Worm (Caenorhabditis elegans) whole organism, L3 larva: Measurements from ENCODE around the gene srx-50.
A peak's percentile ranks its signal among the peaks of the same experiment; 100 is the strongest.

ENCODE experiments used
- R02D3.7 ChIP-seq: fragments of 150-350 bp; optimal IDR thresholded peaks from 2 replicates; lab custom pipeline; 2014; ENCODE audit warnings: missing biosample characterization, missing genetic modification characterization
- ZK546.5 ChIP-seq: sonication (generic microtip); optimal IDR thresholded peaks from 2 replicates; lab custom pipeline; 2017; ENCODE audit warnings: missing biosample characterization, missing genetic modification characterization
- aly-2 ChIP-seq: fragments of 150-350 bp; optimal IDR thresholded peaks from 2 replicates; lab custom pipeline; 2014; ENCODE audit warnings: missing biosample characterization, missing genetic modification characterization
- ama-1 ChIP-seq: fragments of 150-350 bp; optimal IDR thresholded peaks from 2 replicates; lab custom pipeline; 2018
- ceh-28 ChIP-seq: fragments of 150-350 bp; optimal IDR thresholded peaks from 2 replicates; lab custom pipeline; 2014; ENCODE audit warnings: missing biosample characterization, missing genetic modification reagents, missing genetic modification characterization
- ceh-82 ChIP-seq: fragments of 150-350 bp; optimal IDR thresholded peaks from 2 replicates; lab custom pipeline; 2014; ENCODE audit warnings: missing biosample characterization, missing genetic modification characterization
- ceh-9 ChIP-seq: sonication (generic microtip); optimal IDR thresholded peaks from 2 replicates; lab custom pipeline; 2018; ENCODE audit warnings: missing biosample characterization, missing genetic modification characterization
- daf-12 ChIP-seq: fragments of 150-350 bp; optimal IDR thresholded peaks from 2 replicates; lab custom pipeline; 2014; ENCODE audit warnings: missing biosample characterization, missing genetic modification reagents, missing genetic modification characterization
- egl-27 ChIP-seq: sonication (generic microtip); optimal IDR thresholded peaks from 4 replicates; lab custom pipeline; 2017; ENCODE audit warnings: missing biosample characterization, missing genetic modification reagents, missing genetic modification characterization
- egl-5 ChIP-seq: fragments of 150-350 bp; optimal IDR thresholded peaks from 2 replicates; lab custom pipeline; 2017; ENCODE audit warnings: missing biosample characterization, missing genetic modification reagents, missing genetic modification characterization, inconsistent platforms
- elt-1 ChIP-seq: fragments of 150-350 bp; optimal IDR thresholded peaks from 2 replicates; lab custom pipeline; 2014; ENCODE audit warnings: missing biosample characterization, missing genetic modification characterization
- elt-2 ChIP-seq: sonication (generic microtip); optimal IDR thresholded peaks from 2 replicates; lab custom pipeline; 2016; ENCODE audit warnings: missing genetic modification reagents, mild to moderate bottlenecking, missing genetic modification characterization, missing compliant biosample characterization
- elt-3 ChIP-seq, 3 experiments: fragments of 150-350 bp in 1 of 3; sonication (generic microtip) in 2 of 3; optimal IDR thresholded peaks; 2 replicates in 2 of 3; 4 replicates in 1 of 3; lab custom pipeline; 2014 to 2017; ENCODE audit warnings: missing biosample characterization in 3 of 3, missing genetic modification characterization in 3 of 3
- eor-1 ChIP-seq, 2 experiments: fragments of 150-350 bp; optimal IDR thresholded peaks; 2 replicates each; lab custom pipeline; 2014 to 2018; ENCODE audit warnings: missing biosample characterization in 2 of 2, missing genetic modification characterization in 2 of 2
- fkh-10 ChIP-seq: sonication (generic microtip); optimal IDR thresholded peaks from 2 replicates; lab custom pipeline; 2017; ENCODE audit warnings: missing biosample characterization, missing genetic modification reagents, missing genetic modification characterization
- fkh-2 ChIP-seq: fragments of 150-350 bp; optimal IDR thresholded peaks from 2 replicates; lab custom pipeline; 2014; ENCODE audit warnings: missing biosample characterization, missing genetic modification reagents, missing genetic modification characterization
- fos-1 ChIP-seq: fragments of 150-350 bp; optimal IDR thresholded peaks from 2 replicates; lab custom pipeline; 2014; ENCODE audit warnings: missing biosample characterization, missing genetic modification characterization
- hmg-11 ChIP-seq: sonication (generic microtip); optimal IDR thresholded peaks from 2 replicates; lab custom pipeline; 2016; ENCODE audit warnings: missing genetic modification characterization, missing compliant biosample characterization
- jun-1 ChIP-seq: fragments of 150-350 bp; optimal IDR thresholded peaks from 2 replicates; lab custom pipeline; 2014; ENCODE audit warnings: missing biosample characterization, missing genetic modification reagents, missing genetic modification characterization
- lin-15B ChIP-seq: fragments of 150-350 bp; optimal IDR thresholded peaks from 2 replicates; lab custom pipeline; 2014; ENCODE audit warnings: missing biosample characterization, missing genetic modification characterization
- lin-39 ChIP-seq: fragments of 150-350 bp; optimal IDR thresholded peaks from 2 replicates; lab custom pipeline; 2018; ENCODE audit warnings: missing biosample characterization, missing genetic modification reagents, missing genetic modification characterization
- lsy-12 ChIP-seq: sonication (generic microtip); optimal IDR thresholded peaks from 2 replicates; lab custom pipeline; 2016; ENCODE audit warnings: mild to moderate bottlenecking, missing genetic modification characterization, missing compliant biosample characterization
- mml-1 ChIP-seq: fragments of 150-350 bp; sonication (generic microtip); optimal IDR thresholded peaks from 3 replicates; lab custom pipeline; 2014; ENCODE audit warnings: missing biosample characterization, missing genetic modification characterization
- nfya-1 ChIP-seq: sonication (generic microtip); optimal IDR thresholded peaks from 2 replicates; lab custom pipeline; 2017; ENCODE audit warnings: missing genetic modification characterization, mild to moderate bottlenecking, missing compliant biosample characterization, antibody characterized with exemption, moderate library complexity; ENCODE audit not compliant: insufficient read depth
- nhr-12 ChIP-seq: fragments of 150-350 bp; optimal IDR thresholded peaks from 2 replicates; lab custom pipeline; 2014; ENCODE audit warnings: missing biosample characterization, missing genetic modification characterization
- nhr-23 ChIP-seq: fragments of 150-350 bp; optimal IDR thresholded peaks from 2 replicates; lab custom pipeline; 2014; ENCODE audit warnings: missing biosample characterization, missing genetic modification reagents, missing genetic modification characterization
- nhr-237 ChIP-seq: fragments of 150-350 bp; optimal IDR thresholded peaks from 2 replicates; lab custom pipeline; 2014; ENCODE audit warnings: missing biosample characterization, missing genetic modification characterization
- nhr-25 ChIP-seq: sonication (generic microtip); optimal IDR thresholded peaks from 2 replicates; lab custom pipeline; 2017; ENCODE audit warnings: missing biosample characterization, missing genetic modification characterization
- nhr-28 ChIP-seq: fragments of 150-350 bp; optimal IDR thresholded peaks from 2 replicates; lab custom pipeline; 2014; ENCODE audit warnings: missing biosample characterization, missing genetic modification characterization
- nhr-43 ChIP-seq: sonication (generic microtip); optimal IDR thresholded peaks from 2 replicates; lab custom pipeline; 2016; ENCODE audit warnings: mild to moderate bottlenecking, missing genetic modification characterization, missing compliant biosample characterization; ENCODE audit not compliant: poor library complexity, severe bottlenecking
- nhr-67 ChIP-seq: fragments of 150-350 bp; optimal IDR thresholded peaks from 2 replicates; lab custom pipeline; 2014; ENCODE audit warnings: missing biosample characterization, missing genetic modification characterization
- nhr-77 ChIP-seq: fragments of 150-350 bp; optimal IDR thresholded peaks from 2 replicates; lab custom pipeline; 2014; ENCODE audit warnings: missing biosample characterization, missing genetic modification characterization
- pha-4 ChIP-seq: fragments of 150-350 bp; optimal IDR thresholded peaks from 2 replicates; lab custom pipeline; 2014; ENCODE audit warnings: missing biosample characterization, missing genetic modification reagents, missing genetic modification characterization
- pqm-1 ChIP-seq: fragments of 150-350 bp; optimal IDR thresholded peaks from 2 replicates; lab custom pipeline; 2017; ENCODE audit warnings: missing biosample characterization, missing genetic modification characterization, inconsistent platforms
- sea-2 ChIP-seq: fragments of 150-350 bp; sonication (generic microtip); optimal IDR thresholded peaks from 4 replicates; lab custom pipeline; 2014; ENCODE audit warnings: missing biosample characterization, missing genetic modification reagents, missing genetic modification characterization
- skn-1 ChIP-seq: fragments of 150-350 bp; optimal IDR thresholded peaks from 2 replicates; lab custom pipeline; 2014; ENCODE audit warnings: missing biosample characterization, missing genetic modification characterization
- snpc-4 ChIP-seq: fragments of 150-350 bp; optimal IDR thresholded peaks from 2 replicates; lab custom pipeline; 2014; ENCODE audit warnings: missing biosample characterization, missing genetic modification characterization
- tbx-2 ChIP-seq: sonication (generic microtip); optimal IDR thresholded peaks from 2 replicates; lab custom pipeline; 2016; ENCODE audit warnings: mild to moderate bottlenecking, missing genetic modification characterization, missing compliant biosample characterization
- unc-39 ChIP-seq: sonication (generic microtip); optimal IDR thresholded peaks from 4 replicates; lab custom pipeline; 2017; ENCODE audit warnings: missing biosample characterization, missing genetic modification characterization
- unc-62 ChIP-seq: fragments of 150-350 bp; sonication (generic microtip); optimal IDR thresholded peaks from 4 replicates; lab custom pipeline; 2014; ENCODE audit warnings: missing biosample characterization, missing genetic modification reagents, missing genetic modification characterization
- ztf-11 ChIP-seq: fragments of 150-350 bp; optimal IDR thresholded peaks from 2 replicates; lab custom pipeline; 2014; ENCODE audit warnings: missing biosample characterization, missing genetic modification characterization

The srx-50 gene

ce11 chrIV:7018623-7019022 is 39.2 kb upstream of the srx-50 start:
- TF ChIP-seq ama-1 (lab: Kevin White, UChicago): no peak
- TF ChIP-seq fkh-10 (GFP tag; lab: Kevin White, UChicago): peak; percentile 52
- TF ChIP-seq unc-62 (GFP tag; lab: Kevin White, UChicago): no peak

DNA sequence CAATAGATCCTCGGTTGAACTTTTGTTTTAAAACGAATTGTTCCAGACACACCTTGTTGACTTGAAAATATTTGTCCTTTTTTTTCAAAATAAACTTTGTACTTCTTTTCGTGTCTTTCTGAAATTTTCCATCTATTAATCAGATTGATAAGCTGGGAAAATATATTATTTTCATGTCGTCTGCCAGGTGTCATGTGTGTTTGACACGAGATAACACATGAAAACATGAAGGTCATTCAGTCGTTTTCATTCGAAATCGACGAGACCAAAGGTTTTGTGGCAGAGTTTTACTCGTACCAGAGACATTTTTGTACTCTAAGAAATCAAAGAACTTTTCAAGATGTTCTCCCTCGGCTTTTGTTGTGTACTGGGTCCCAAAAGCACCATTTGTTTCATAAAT is 37.1 kb upstream of the srx-50 start:
- TF ChIP-seq elt-2 (tag; lab: Kevin White, UChicago): peak; percentile 80
- peak; percentile 63 for TF ChIP-seq pha-4 (tag; lab: Kevin White, UChicago)
- TF ChIP-seq nhr-25 (tag; lab: Kevin White, UChicago): peak; percentile 23
- no peak for TF ChIP-seq ceh-82 (tag; lab: Kevin White, UChicago)
- TF ChIP-seq pqm-1 (tag; lab: Kevin White, UChicago): peak; percentile 48
- TF ChIP-seq, all 47 proteins: peak for 4

ce11 chrIV:7022227-7022626 is 35.5 kb upstream of the srx-50 start:
- no peak for TF ChIP-seq egl-5
- no peak for TF ChIP-seq elt-3 (tag; optimal IDR thresholded peaks at IDR 0.05; lab: Kevin White, UChicago)

DNA sequence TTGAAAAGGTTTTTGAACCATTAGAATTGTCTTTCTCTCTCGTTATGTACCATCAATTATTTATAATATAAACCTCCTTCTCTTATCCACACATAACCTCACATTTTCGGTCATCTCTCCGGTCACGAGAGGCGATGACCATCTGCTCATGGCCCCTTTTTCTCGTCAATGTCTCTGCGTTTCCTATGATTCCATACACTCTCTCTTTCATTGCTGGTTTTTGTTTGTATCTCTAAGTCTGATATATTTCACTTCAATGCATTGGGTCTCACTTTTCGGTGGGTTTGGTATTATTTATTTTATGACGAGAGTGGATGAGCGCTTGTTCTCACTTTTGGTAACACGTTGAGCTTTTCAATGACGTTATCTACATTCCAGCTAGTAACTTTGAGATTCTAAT is 34.8 kb upstream of the srx-50 start:
- TF ChIP-seq daf-12 (no peak), nfya-1 (peak; percentile 55), ztf-11 (tag; lab: Kevin White, UChicago) (no peak), ama-1 (lab: Kevin White, UChicago) (no peak), ceh-82 (tag; lab: Kevin White, UChicago) (no peak), mml-1 (tag; lab: Kevin White, UChicago) (no peak), fkh-2 (tag; lab: Kevin White, UChicago) (no peak), nhr-23 (tag; lab: Kevin White, UChicago) (peak; percentile 30), elt-2 (tag; lab: Kevin White, UChicago) (peak; percentile 11), fkh-10 (GFP tag; lab: Kevin White, UChicago) (no peak), pqm-1 (tag; lab: Kevin White, UChicago) (peak; percentile 2), egl-27 (tag; lab: Kevin White, UChicago) (no peak), nhr-237 (tag; lab: Kevin White, UChicago) (no peak), skn-1 (tag; lab: Kevin White, UChicago) (no peak), lin-15B (tag; lab: Kevin White, UChicago) (peak; percentile 16), lin-39 (tag; lab: Kevin White, UChicago) (no peak), fos-1 (no peak), snpc-4 (peak; percentile 59), ZK546.5 (tag; lab: Kevin White, UChicago) (no peak), nhr-25 (tag; lab: Kevin White, UChicago) (peak; percentile 2), nhr-28 (tag; lab: Kevin White, UChicago) (no peak), pha-4 (tag; lab: Kevin White, UChicago) (peak; percentile 87), sea-2 (GFP tag; lab: Kevin White, UChicago) (no peak), nhr-12 (tag; lab: Kevin White, UChicago) (no peak), jun-1 (tag; lab: Kevin White, UChicago) (peak; percentile 56), hmg-11 (tag; lab: Kevin White, UChicago) (peak; percentile 59), ceh-9 (tag; lab: Kevin White, UChicago) (no peak), egl-5 (peak; percentile 89), eor-1 (tag; optimal IDR thresholded peaks at IDR 0.05; lab: Kevin White, UChicago) (no peak), nhr-77 (tag; lab: Kevin White, UChicago) (no peak), nhr-43 (tag; lab: Kevin White, UChicago) (peak; percentile 39), R02D3.7 (tag; lab: Kevin White, UChicago) (no peak), aly-2 (tag; lab: Kevin White, UChicago) (no peak), lsy-12 (tag; lab: Kevin White, UChicago) (no peak), ceh-28 (tag; lab: Kevin White, UChicago) (peak; percentile 29), elt-1 (tag; lab: Kevin White, UChicago) (no peak), unc-39 (no peak), nhr-67 (no peak), tbx-2 (tag; lab: Kevin White, UChicago) (peak; percentile 15)
